Fruit fly (Drosophila melanogaster) whole organism, embryonic: ENCODE results near the gene Ir68b.

Experiments
- Blimp-1 ChIP-seq: fragments of 200-800 bp; sonication (Bioruptor generic); optimal IDR thresholded peaks from 3 replicates; lab custom pipeline; 2018; ENCODE audit warnings: missing biosample characterization, missing genetic modification characterization, mild to moderate bottlenecking, moderate library complexity, missing genetic modification reagents
- CG12942 ChIP-seq: fragments of 200-800 bp; sonication (Bioruptor generic); optimal IDR thresholded peaks from 3 replicates; lab custom pipeline; 2016; ENCODE audit warnings: missing biosample characterization, missing genetic modification characterization
- CG13894 ChIP-seq: fragments of 200-800 bp; sonication (Bioruptor generic); optimal IDR thresholded peaks from 3 replicates; lab custom pipeline; 2018; ENCODE audit warnings: missing biosample characterization, mild to moderate bottlenecking, missing genetic modification characterization, moderate library complexity
- CG14014 ChIP-seq: fragments of 200-800 bp; sonication (Bioruptor generic); IDR thresholded peaks from 2 replicates; pipeline ENCODE4 v1.3.6; 2022; ENCODE audit warnings: missing biosample characterization, missing genetic modification characterization
- CG14710 ChIP-seq: fragments of 200-800 bp; sonication (Bioruptor generic); optimal IDR thresholded peaks from 3 replicates; lab custom pipeline; 2019; ENCODE audit warnings: missing biosample characterization, mild to moderate bottlenecking, missing genetic modification characterization, moderate library complexity
- CG18262 ChIP-seq: fragments of 200-800 bp; optimal IDR thresholded peaks from 3 replicates; lab custom pipeline; 2019; ENCODE audit warnings: missing biosample characterization, mild to moderate bottlenecking, missing genetic modification characterization, moderate library complexity
- CG4328 ChIP-seq: fragments of 200-800 bp; sonication (Bioruptor generic); optimal IDR thresholded peaks from 3 replicates; lab custom pipeline; 2017; ENCODE audit warnings: missing biosample characterization, missing genetic modification reagents, missing genetic modification characterization
- CG4360 ChIP-seq: fragments of 200-800 bp; sonication (Bioruptor generic); IDR thresholded peaks from 2 replicates; pipeline ENCODE4 v1.3.6; 2022; ENCODE audit warnings: missing biosample characterization, missing genetic modification characterization
- CG6272 ChIP-seq: fragments of 200-800 bp; sonication (Bioruptor generic); IDR thresholded peaks from 2 replicates; pipeline ENCODE4 v1.3.6; 2022; ENCODE audit warnings: missing biosample characterization, missing genetic modification characterization
- CG8924 ChIP-seq: fragments of 200-800 bp; optimal IDR thresholded peaks from 3 replicates; lab custom pipeline; 2019; ENCODE audit warnings: missing biosample characterization, mild to moderate bottlenecking, missing genetic modification characterization, moderate library complexity
- D ChIP-seq, 2 experiments: fragments of 200-800 bp in 1 of 2; fragments of >200 bp in 1 of 2; sonication (Bioruptor generic) in 1 of 2; optimal IDR thresholded peaks; 2 replicates in 1 of 2; 3 replicates in 1 of 2; lab custom pipeline; 2017; ENCODE audit warnings: mild to moderate bottlenecking in 1 of 2, missing biosample characterization in 1 of 2, missing genetic modification characterization in 1 of 2, missing genetic modification reagents in 1 of 2
- Dp ChIP-seq: fragments of 200-800 bp; sonication (Bioruptor generic); optimal IDR thresholded peaks from 2 replicates; lab custom pipeline; 2018; ENCODE audit warnings: missing biosample characterization, mild to moderate bottlenecking, missing genetic modification characterization, moderate library complexity
- ERR ChIP-seq: fragments of 200-800 bp; sonication (Bioruptor generic); optimal IDR thresholded peaks from 2 replicates; lab custom pipeline; 2016; ENCODE audit warnings: missing biosample characterization, missing genetic modification characterization
- Ets65A ChIP-seq: fragments of 200-800 bp; sonication (Bioruptor generic); peaks from one replicate; lab custom pipeline; 2016; ENCODE audit warnings: missing biosample characterization, missing genetic modification characterization
- Fer3 ChIP-seq: fragments of 200-800 bp; sonication (Bioruptor generic); optimal IDR thresholded peaks from 2 replicates; lab custom pipeline; 2018; ENCODE audit warnings: missing biosample characterization, mild to moderate bottlenecking, missing genetic modification characterization, moderate library complexity
- Med ChIP-seq: fragments of 200-800 bp; sonication (Bioruptor generic); peaks from one replicate; lab custom pipeline; 2016; ENCODE audit warnings: missing biosample characterization, missing genetic modification characterization, mild to moderate bottlenecking, inconsistent platforms, moderate library complexity
- Oli ChIP-seq: fragments of 200-800 bp; sonication (Bioruptor generic); optimal IDR thresholded peaks from 2 replicates; lab custom pipeline; 2018; ENCODE audit warnings: missing biosample characterization, mild to moderate bottlenecking, missing genetic modification characterization, moderate library complexity
- Sox100B ChIP-seq: fragments of 200-800 bp; sonication (Bioruptor generic); optimal IDR thresholded peaks from 3 replicates; lab custom pipeline; 2018; ENCODE audit warnings: missing biosample characterization, mild to moderate bottlenecking, missing genetic modification characterization
- Sox102F ChIP-seq: fragments of 200-800 bp; sonication (Bioruptor generic); optimal IDR thresholded peaks from 2 replicates; lab custom pipeline; 2018; ENCODE audit warnings: missing biosample characterization, mild to moderate bottlenecking, missing genetic modification characterization, moderate library complexity
- abd-A ChIP-seq: fragments of 200-800 bp; sonication (Bioruptor generic); optimal IDR thresholded peaks from 3 replicates; lab custom pipeline; 2019; ENCODE audit warnings: missing biosample characterization, mild to moderate bottlenecking, missing genetic modification characterization, moderate library complexity
- ap ChIP-seq: fragments of 200-800 bp; sonication (Bioruptor generic); IDR thresholded peaks from 2 replicates; pipeline ENCODE4 v1.3.6; 2022; ENCODE audit warnings: missing biosample characterization, missing genetic modification characterization
- cg ChIP-seq: fragments of 200-800 bp; sonication (Bioruptor generic); optimal IDR thresholded peaks from 3 replicates; lab custom pipeline; 2019; ENCODE audit warnings: missing biosample characterization, mild to moderate bottlenecking, missing genetic modification characterization, moderate library complexity
- crol ChIP-seq: fragments of 200-800 bp; sonication (Bioruptor generic); IDR thresholded peaks from 2 replicates; pipeline ENCODE4 v1.3.6; 2022; ENCODE audit warnings: missing biosample characterization, missing genetic modification characterization
- dm ChIP-seq: fragments of 200-800 bp; sonication (Bioruptor generic); optimal IDR thresholded peaks from 3 replicates; lab custom pipeline; 2016; ENCODE audit warnings: missing biosample characterization, missing genetic modification characterization
- eve ChIP-seq, 2 experiments: fragments of >200 bp; optimal IDR thresholded peaks; 2 replicates each; lab custom pipeline; 2017; ENCODE audit warnings: missing biosample characterization in 2 of 2, missing genetic modification characterization in 2 of 2
- insv ChIP-seq, 2 experiments: fragments of 200-800 bp; sonication (Bioruptor generic); optimal IDR thresholded peaks; 3 replicates each; lab custom pipeline; 2016 to 2018; ENCODE audit warnings: missing biosample characterization in 2 of 2, missing genetic modification characterization in 2 of 2
- kay ChIP-seq: fragments of 200-800 bp; sonication (Bioruptor generic); optimal IDR thresholded peaks from 2 replicates; lab custom pipeline; 2016; ENCODE audit warnings: missing biosample characterization, missing genetic modification characterization
- nmo ChIP-seq: fragments of 200-800 bp; sonication (Bioruptor generic); optimal IDR thresholded peaks from 2 replicates; lab custom pipeline; 2018; ENCODE audit warnings: missing biosample characterization, mild to moderate bottlenecking, missing genetic modification characterization, moderate library complexity
- nom ChIP-seq: fragments of 200-800 bp; sonication (Bioruptor generic); optimal IDR thresholded peaks from 2 replicates; lab custom pipeline; 2017; ENCODE audit warnings: missing biosample characterization, missing genetic modification characterization, mild to moderate bottlenecking, moderate library complexity, missing genetic modification reagents
- phol ChIP-seq: fragments of 200-800 bp; sonication (Bioruptor generic); optimal IDR thresholded peaks from 3 replicates; lab custom pipeline; 2018; ENCODE audit warnings: missing biosample characterization, mild to moderate bottlenecking, missing genetic modification characterization, moderate library complexity
- prd ChIP-seq, 3 experiments: fragments of >200 bp in 2 of 3; fragments of 200-800 bp in 1 of 3; sonication (Bioruptor generic) in 1 of 3; optimal IDR thresholded peaks in 2 of 3; IDR thresholded peaks in 1 of 3; 2 replicates in 2 of 3; 3 replicates in 1 of 3; pipeline versions ENCODE4 v1.3.6 to Lab custom; 2017 to 2022; ENCODE audit warnings: missing biosample characterization in 1 of 3, missing genetic modification characterization in 1 of 3
- pros ChIP-seq: fragments of 200-800 bp; sonication (Bioruptor generic); optimal IDR thresholded peaks from 3 replicates; lab custom pipeline; 2019; ENCODE audit warnings: missing biosample characterization, mild to moderate bottlenecking, missing genetic modification characterization, moderate library complexity
- psq ChIP-seq: fragments of 200-800 bp; sonication (Bioruptor generic); optimal IDR thresholded peaks from 2 replicates; lab custom pipeline; 2017; ENCODE audit warnings: missing biosample characterization, missing genetic modification characterization
- row ChIP-seq: fragments of 200-800 bp; sonication (Bioruptor generic); IDR thresholded peaks from 3 replicates; pipeline ENCODE4 v1.3.6; 2022; ENCODE audit warnings: missing biosample characterization, missing genetic modification characterization
- sr ChIP-seq: fragments of 200-800 bp; sonication (Bioruptor generic); IDR thresholded peaks from 3 replicates; pipeline ENCODE4 v1.3.6; 2022; ENCODE audit warnings: missing biosample characterization, missing genetic modification characterization

The Ir68b gene

dm6 chr3L:12090184-12090897, 36.9 kb downstream of the Ir68b start (continued):
- TF ChIP-seq psq (peak; percentile 53), Dp (GFP tag; lab: Kevin White, UChicago) (no peak), CG12942 (GFP tag; lab: Kevin White, UChicago) (no peak), sr (GFP tag; lab: Robert Waterston, UW) (0 out of 3 replicates have a peak, but pooled peaks have one; percentile 21), abd-A (peak; percentile 48), pros (GFP tag; lab: Kevin White, UChicago) (peak; percentile 44), ap (GFP tag; lab: Robert Waterston, UW) (0 out of 2 replicates have a peak, but pooled peaks have one; percentile 8), prd (optimal IDR thresholded peaks at IDR 0.05; lab: Kevin White, UChicago) (no peak), prd (GFP tag; IDR thresholded peaks at IDR 0.05; lab: Robert Waterston, UW) (0 out of 3 replicates have a peak, but pooled peaks have one; percentile 6), nom (GFP tag; lab: Kevin White, UChicago) (peak; percentile 39), Sox100B (GFP tag; lab: Kevin White, UChicago) (peak; percentile 31), phol (tag; lab: Kevin White, UChicago) (peak; percentile 34), CG6272 (0 out of 2 replicates have a peak, but pooled peaks have one; percentile 12), nmo (GFP tag; lab: Kevin White, UChicago) (peak; percentile 13), dm (peak; percentile 19), Sox102F (GFP tag; lab: Kevin White, UChicago) (peak; percentile 31), CG14710 (tag; lab: Kevin White, UChicago) (peak; percentile 9), insv (GFP tag; optimal IDR thresholded peaks at IDR 0.05; lab: Kevin White, UChicago) (no peak), row (GFP tag; lab: Robert Waterston, UW) (peak; percentile 37; the same call in 2 of the 3 replicates), CG14014 (GFP tag; lab: Robert Waterston, UW) (no peak), Med (GFP tag; lab: Kevin White, UChicago) (peak; percentile 72), CG18262 (peak; percentile 94), CG4360 (GFP tag; lab: Robert Waterston, UW) (peak; percentile 99), cg (GFP tag; lab: Kevin White, UChicago) (peak; percentile 75), ERR (GFP tag; lab: Kevin White, UChicago) (no peak), eve (GFP tag; optimal IDR thresholded peaks at IDR 0.05; lab: Kevin White, UChicago) (peak in 1 of 2 experiments; percentile 47), D (optimal IDR thresholded peaks at IDR 0.05; lab: Kevin White, UChicago) (no peak), D (GFP tag; optimal IDR thresholded peaks at IDR 0.05; lab: Kevin White, UChicago) (peak; percentile 11), kay (GFP tag; lab: Kevin White, UChicago) (no peak), crol (GFP tag; lab: Robert Waterston, UW) (peak; percentile 72; the same call in 1 of the 2 replicates), Blimp-1 (GFP tag; lab: Kevin White, UChicago) (peak; percentile 13), CG8924 (tag; lab: Kevin White, UChicago) (peak; percentile 15)

dm6 chr3L:12088326-12088725, 38.9 kb downstream of the Ir68b start, which contains the start of gene CG17154:
CG17154 (plus strand) TSS chr3L:12088626.
- no peak for TF ChIP-seq Oli (tag; lab: Kevin White, UChicago)
- peak; percentile 17 for TF ChIP-seq CG13894 (tag; lab: Kevin White, UChicago)
- TF ChIP-seq CG4328: no peak
- peak; percentile 40 for TF ChIP-seq abd-A
- TF ChIP-seq Fer3: no peak
- peak; percentile 44 for TF ChIP-seq Ets65A (GFP tag; lab: Kevin White, UChicago)
